Fruit fly (Drosophila melanogaster) whole organism: ENCODE data around the gene skd.

ENCODE experiments used
- CG8478 ChIP-seq: fragments of >200 bp; optimal IDR thresholded peaks from 2 replicates; lab custom pipeline; 2018; ENCODE audit warnings: inconsistent platforms
- pan ChIP-seq: fragments of >200 bp; optimal IDR thresholded peaks from 2 replicates; lab custom pipeline; 2017
- psq ChIP-seq: fragments of >200 bp; optimal IDR thresholded peaks from 2 replicates; lab custom pipeline; 2017

DNA sequence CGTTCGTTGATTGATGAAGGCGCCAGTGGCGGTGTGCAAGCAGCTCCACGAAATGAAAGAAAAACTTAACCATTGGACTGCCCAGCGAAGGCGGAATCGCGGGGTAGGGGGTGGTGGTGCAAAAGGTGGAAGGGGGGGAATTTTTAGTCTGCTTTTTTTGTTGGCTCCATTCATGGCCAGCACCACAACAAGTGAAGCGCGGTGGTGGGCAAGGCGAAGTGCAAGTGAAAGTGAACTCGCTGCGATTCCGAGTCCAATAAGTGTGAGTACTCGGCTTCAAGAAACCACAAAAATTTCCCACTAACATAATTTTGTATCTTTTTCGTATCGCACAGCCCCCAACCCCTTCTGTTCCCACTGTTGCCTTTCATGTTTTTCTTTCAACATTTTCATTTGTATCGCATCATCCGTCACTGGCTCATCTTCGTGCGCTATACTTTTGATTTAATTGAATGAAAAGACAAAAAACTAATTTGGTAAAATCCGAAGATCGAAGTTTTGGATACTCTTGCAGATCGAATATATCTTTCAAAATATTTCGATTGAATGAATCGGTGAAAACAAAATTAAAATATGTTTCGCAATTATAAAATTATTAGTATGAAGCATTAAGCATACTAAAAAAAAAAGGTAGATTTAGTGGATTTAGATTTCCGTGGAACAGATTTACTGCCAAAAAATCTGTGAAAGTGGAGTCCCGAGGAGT, 27.1 kb upstream of the skd start:
- no peak for TF ChIP-seq CG8478
- no peak for TF ChIP-seq pan (lab: Kevin White, UChicago)
- no peak for TF ChIP-seq psq (lab: Kevin White, UChicago)
